Worm (Caenorhabditis elegans) whole organism, mixed stage, embryonic: ENCODE results near the gene slc-9B.2.

Experiments
- M03D4.4 ChIP-seq: sonication (generic microtip); optimal IDR thresholded peaks from 2 replicates; lab custom pipeline; 2017; ENCODE audit warnings: mild to moderate bottlenecking, missing genetic modification characterization, missing compliant biosample characterization
- blmp-1 ChIP-seq: fragments of 150-350 bp; optimal IDR thresholded peaks from 2 replicates; lab custom pipeline; 2014; ENCODE audit warnings: missing biosample characterization, missing genetic modification characterization
- ceh-43 ChIP-seq: fragments of 200-800 bp; sonication (Bioruptor generic); optimal IDR thresholded peaks from 2 replicates; lab custom pipeline; 2018; ENCODE audit warnings: mild to moderate bottlenecking, missing genetic modification characterization, moderate library complexity, missing compliant biosample characterization
- ceh-83 ChIP-seq: fragments of 200-800 bp; sonication (Bioruptor generic); optimal IDR thresholded peaks from 2 replicates; lab custom pipeline; 2018; ENCODE audit warnings: mild to moderate bottlenecking, missing genetic modification characterization, missing compliant biosample characterization
- drap-1 ChIP-seq: fragments of 200-800 bp; sonication (Bioruptor generic); optimal IDR thresholded peaks from 3 replicates; lab custom pipeline; 2018; ENCODE audit warnings: mild to moderate bottlenecking, missing genetic modification characterization, missing compliant biosample characterization
- elt-1 ChIP-seq: sonication (generic microtip); optimal IDR thresholded peaks from 2 replicates; lab custom pipeline; 2017; ENCODE audit warnings: missing genetic modification characterization, mild to moderate bottlenecking, missing compliant biosample characterization, antibody characterized with exemption, moderate library complexity, borderline replicate concordance; ENCODE audit not compliant: insufficient read depth
- elt-3 ChIP-seq: fragments of 150-350 bp; optimal IDR thresholded peaks from 2 replicates; lab custom pipeline; 2014; ENCODE audit warnings: missing biosample characterization, missing genetic modification characterization
- flh-1 ChIP-seq: fragments of 200-800 bp; sonication (Bioruptor generic); optimal IDR thresholded peaks from 2 replicates; lab custom pipeline; 2018; ENCODE audit warnings: mild to moderate bottlenecking, missing genetic modification characterization, moderate library complexity, missing compliant biosample characterization
- ham-2 ChIP-seq: fragments of 200-800 bp; sonication (Bioruptor generic); optimal IDR thresholded peaks from 2 replicates; lab custom pipeline; 2018; ENCODE audit warnings: mild to moderate bottlenecking, missing genetic modification characterization, missing compliant biosample characterization
- hlh-1 ChIP-seq: fragments of 150-350 bp; optimal IDR thresholded peaks from 2 replicates; lab custom pipeline; 2014; ENCODE audit warnings: missing biosample characterization, missing genetic modification reagents, missing genetic modification characterization
- lin-13 ChIP-seq: fragments of 150-350 bp; optimal IDR thresholded peaks from 2 replicates; lab custom pipeline; 2014; ENCODE audit warnings: missing biosample characterization, missing genetic modification characterization
- lin-32 ChIP-seq: fragments of 200-800 bp; sonication (Bioruptor generic); optimal IDR thresholded peaks from 2 replicates; lab custom pipeline; 2018; ENCODE audit warnings: mild to moderate bottlenecking, missing genetic modification characterization, missing compliant biosample characterization
- lsy-2 ChIP-seq: fragments of 150-350 bp; optimal IDR thresholded peaks from 2 replicates; lab custom pipeline; 2014; ENCODE audit warnings: missing biosample characterization, missing genetic modification characterization
- mab-5 ChIP-seq: fragments of 150-350 bp; optimal IDR thresholded peaks from 2 replicates; lab custom pipeline; 2014; ENCODE audit warnings: missing biosample characterization, missing genetic modification characterization
- mep-1 ChIP-seq: fragments of 150-350 bp; optimal IDR thresholded peaks from 2 replicates; lab custom pipeline; 2017; ENCODE audit warnings: missing biosample characterization, missing genetic modification reagents, missing genetic modification characterization, inconsistent platforms
- mls-2 ChIP-seq: sonication (generic microtip); optimal IDR thresholded peaks from 2 replicates; lab custom pipeline; 2016; ENCODE audit warnings: mild to moderate bottlenecking, missing genetic modification characterization, moderate library complexity, missing compliant biosample characterization
- nhr-12 ChIP-seq: fragments of 150-350 bp; optimal IDR thresholded peaks from 2 replicates; lab custom pipeline; 2014; ENCODE audit warnings: missing biosample characterization, missing genetic modification characterization
- nhr-2 ChIP-seq: fragments of 150-350 bp; optimal IDR thresholded peaks from 2 replicates; lab custom pipeline; 2014; ENCODE audit warnings: missing biosample characterization, missing genetic modification characterization
- nhr-237 ChIP-seq: fragments of 150-350 bp; optimal IDR thresholded peaks from 2 replicates; lab custom pipeline; 2014; ENCODE audit warnings: missing biosample characterization, missing genetic modification characterization
- nhr-28 ChIP-seq: fragments of 150-350 bp; optimal IDR thresholded peaks from 2 replicates; lab custom pipeline; 2014; ENCODE audit warnings: missing biosample characterization, missing genetic modification characterization
- nhr-76 ChIP-seq: sonication (generic microtip); optimal IDR thresholded peaks from 2 replicates; lab custom pipeline; 2017; ENCODE audit warnings: missing biosample characterization, missing genetic modification characterization
- pha-4 ChIP-seq: fragments of 150-350 bp; optimal IDR thresholded peaks from 2 replicates; lab custom pipeline; 2018; ENCODE audit warnings: missing biosample characterization, missing genetic modification reagents, missing genetic modification characterization
- sem-2 ChIP-seq: fragments of 200-800 bp; sonication (Bioruptor generic); optimal IDR thresholded peaks from 2 replicates; lab custom pipeline; 2018; ENCODE audit warnings: mild to moderate bottlenecking, missing genetic modification characterization, missing compliant biosample characterization
- sptf-1 ChIP-seq: sonication (generic microtip); optimal IDR thresholded peaks from 2 replicates; lab custom pipeline; 2017; ENCODE audit warnings: mild to moderate bottlenecking, missing genetic modification characterization, moderate library complexity, missing compliant biosample characterization
- tbx-8 ChIP-seq: fragments of 200-800 bp; sonication (Bioruptor generic); optimal IDR thresholded peaks from 2 replicates; lab custom pipeline; 2018; ENCODE audit warnings: mild to moderate bottlenecking, missing genetic modification characterization, moderate library complexity, missing compliant biosample characterization
- unc-39 ChIP-seq: fragments of 150-350 bp; optimal IDR thresholded peaks from 2 replicates; lab custom pipeline; 2014; ENCODE audit warnings: missing biosample characterization, missing genetic modification characterization
- unc-62 ChIP-seq: fragments of 150-350 bp; optimal IDR thresholded peaks from 2 replicates; lab custom pipeline; 2014; ENCODE audit warnings: missing biosample characterization, missing genetic modification reagents, missing genetic modification characterization
- zip-8 ChIP-seq: fragments of 150-350 bp; optimal IDR thresholded peaks from 2 replicates; lab custom pipeline; 2014; ENCODE audit warnings: missing biosample characterization, missing genetic modification characterization
- ztf-11 ChIP-seq: fragments of 150-350 bp; optimal IDR thresholded peaks from 2 replicates; lab custom pipeline; 2014; ENCODE audit warnings: missing biosample characterization, missing genetic modification characterization

The slc-9B.2 gene

DNA sequence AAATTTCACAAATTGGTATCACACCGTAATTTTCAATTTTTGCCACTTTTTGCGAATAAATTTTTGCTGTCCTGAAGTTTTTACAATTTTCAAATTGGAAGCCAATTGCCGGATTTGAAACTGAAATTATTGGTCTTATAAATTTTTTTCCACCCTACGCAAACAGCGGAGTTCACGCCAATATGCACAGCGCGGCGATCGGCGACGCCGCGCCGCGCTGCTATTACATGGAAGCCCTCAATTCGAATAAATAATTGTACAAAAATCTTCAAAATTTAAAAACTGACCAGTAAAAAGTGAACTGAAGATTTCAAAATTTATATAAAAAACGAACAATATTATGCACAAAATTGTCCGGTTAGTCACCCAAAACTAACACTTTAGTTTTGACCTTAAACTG, 39.0 kb upstream of the slc-9B.2 start:
- no peak for TF ChIP-seq unc-62 (GFP tag; lab: Kevin White, UChicago)
- TF ChIP-seq tbx-8, result no peak
- TF ChIP-seq ztf-11 (tag; lab: Kevin White, UChicago), result no peak
- no peak for TF ChIP-seq hlh-1 (tag; lab: Kevin White, UChicago)
- no peak for TF ChIP-seq mab-5 (tag; lab: Kevin White, UChicago)
- TF ChIP-seq lsy-2 (tag; lab: Kevin White, UChicago), result no peak
- no peak for TF ChIP-seq lin-32 (GFP tag; lab: Kevin White, UChicago)
- TF ChIP-seq nhr-12 (tag; lab: Kevin White, UChicago), result no peak
- no peak for TF ChIP-seq sptf-1
- TF ChIP-seq elt-3 (tag; lab: Kevin White, UChicago), result no peak
- no peak for TF ChIP-seq zip-8
- no peak for TF ChIP-seq ceh-43 (GFP tag; lab: Kevin White, UChicago)

DNA sequence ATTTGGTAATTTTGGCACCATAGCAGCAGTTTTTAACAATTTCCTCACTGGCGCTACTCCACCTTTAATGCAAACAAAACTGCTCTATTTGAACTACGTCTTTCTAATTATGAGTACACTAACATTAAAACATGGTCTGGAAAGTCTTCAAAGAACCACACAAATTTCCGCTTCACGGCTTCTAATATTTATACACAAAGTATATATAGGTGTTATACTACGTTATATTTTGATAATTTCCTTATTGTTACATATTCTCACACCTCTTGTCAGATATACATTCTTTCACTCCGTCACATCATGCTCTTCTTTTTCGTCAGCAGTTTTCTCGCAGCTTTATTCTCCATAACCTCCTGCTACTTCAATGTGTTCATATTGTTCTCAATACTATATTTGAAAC, 38.6 kb upstream of the slc-9B.2 start, which contains the start of gene srbc-82:
TSS of gene srbc-82 (plus strand) at position 301 of the 400 bp plus-strand sequence.
- TF ChIP-seq flh-1 (GFP tag; lab: Kevin White, UChicago) (no peak), ham-2 (GFP tag; lab: Kevin White, UChicago) (no peak), blmp-1 (no peak), unc-62 (GFP tag; lab: Kevin White, UChicago) (no peak), lin-13 (tag; lab: Kevin White, UChicago) (no peak), zip-8 (no peak), elt-3 (tag; lab: Kevin White, UChicago) (no peak), M03D4.4 (no peak), ceh-83 (GFP tag; lab: Kevin White, UChicago) (no peak), nhr-12 (tag; lab: Kevin White, UChicago) (no peak)
- TF ChIP-seq, all 35 proteins: peak for 0

DNA sequence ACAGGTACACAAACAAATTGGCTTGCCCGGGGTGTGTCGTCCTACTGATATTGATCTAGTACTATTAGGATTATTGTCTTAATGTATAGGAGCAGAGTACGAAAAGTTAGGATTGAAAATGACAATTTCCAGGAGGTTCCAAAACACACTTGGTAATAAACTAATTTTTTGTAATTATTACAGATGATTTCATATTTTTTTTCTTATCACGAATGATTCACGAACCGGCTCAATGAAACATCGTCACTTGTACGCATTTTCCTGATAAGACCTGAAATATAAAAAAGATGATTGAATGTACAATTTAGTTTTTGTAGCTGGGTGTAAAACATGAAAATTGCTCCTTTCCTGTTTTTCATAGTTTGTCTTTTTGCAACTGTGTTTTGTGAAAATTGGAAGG, 36.4 kb upstream of the slc-9B.2 start, which contains the start of the genes C31A11.13 and oac-6:
TSS of gene C31A11.13 (minus strand) at position 113 of the 400 bp plus-strand sequence.
TSS of gene oac-6 (plus strand) at position 279 of the 400 bp plus-strand sequence.
- TF ChIP-seq mep-1, result no peak
- TF ChIP-seq unc-62 (GFP tag; lab: Kevin White, UChicago), result no peak
- TF ChIP-seq ham-2 (GFP tag; lab: Kevin White, UChicago), result no peak
- TF ChIP-seq unc-39, result no peak
- TF ChIP-seq nhr-28, result no peak
- TF ChIP-seq lsy-2 (tag; lab: Kevin White, UChicago), result no peak

DNA sequence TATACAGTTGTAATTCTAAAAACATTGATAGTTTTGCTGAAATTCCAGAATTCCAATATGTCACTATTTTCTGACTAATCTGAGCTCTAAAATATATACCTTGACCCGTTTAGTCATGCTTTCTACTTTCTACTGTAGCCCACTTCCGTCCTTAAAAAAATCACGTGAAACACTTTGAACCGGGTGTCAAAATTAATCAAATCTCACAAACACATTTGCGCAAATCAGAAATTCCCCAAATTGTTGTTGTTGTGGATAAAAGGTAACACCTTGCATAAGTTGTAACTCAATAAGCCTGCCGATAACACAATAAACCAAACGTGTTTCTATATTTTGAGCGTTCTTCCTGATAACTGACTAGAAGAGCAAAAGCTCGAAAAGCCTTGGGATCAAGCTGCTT, 31.6 kb upstream of the slc-9B.2 start, which contains the start of gene srxa-7:
TSS of gene srxa-7 (plus strand) at position 301 of the 400 bp plus-strand sequence.
- TF ChIP-seq ceh-43 (GFP tag; lab: Kevin White, UChicago) (no peak), flh-1 (GFP tag; lab: Kevin White, UChicago) (no peak), pha-4 (tag; lab: Kevin White, UChicago) (no peak), sptf-1 (no peak), mls-2 (tag; lab: Kevin White, UChicago) (no peak), nhr-2 (tag; lab: Kevin White, UChicago) (no peak), M03D4.4 (no peak), elt-3 (tag; lab: Kevin White, UChicago) (no peak), drap-1 (GFP tag; lab: Kevin White, UChicago) (no peak), unc-39 (no peak), zip-8 (no peak), sem-2 (no peak), nhr-76 (tag; lab: Kevin White, UChicago) (no peak), lin-13 (tag; lab: Kevin White, UChicago) (no peak), nhr-12 (tag; lab: Kevin White, UChicago) (no peak), lin-32 (GFP tag; lab: Kevin White, UChicago) (no peak), mep-1 (no peak)

DNA sequence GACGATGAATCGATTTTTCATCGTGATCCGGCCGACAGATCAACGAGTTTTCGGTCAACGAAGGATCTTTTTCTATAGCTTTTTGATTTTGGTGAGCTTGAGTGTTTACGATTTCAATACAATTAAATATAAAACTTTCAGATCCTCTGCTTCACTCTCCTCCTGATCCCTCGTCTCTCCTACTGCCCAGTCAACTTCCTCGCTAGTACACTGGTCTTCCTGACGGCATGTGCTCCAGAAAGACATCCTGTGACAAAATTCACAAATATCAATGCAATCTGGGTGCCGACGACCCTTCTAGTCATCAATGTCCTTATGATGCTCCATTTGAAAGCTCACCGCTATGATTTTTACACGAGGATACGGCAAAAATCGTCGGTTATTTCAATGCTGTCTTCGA, 30.5 kb upstream of the slc-9B.2 start:
- TF ChIP-seq elt-1 (tag; lab: Kevin White, UChicago), result no peak
- TF ChIP-seq elt-3 (tag; lab: Kevin White, UChicago), result no peak
- no peak for TF ChIP-seq pha-4 (tag; lab: Kevin White, UChicago)
- TF ChIP-seq blmp-1, result no peak
- TF ChIP-seq hlh-1 (tag; lab: Kevin White, UChicago), result no peak
- TF ChIP-seq ham-2 (GFP tag; lab: Kevin White, UChicago), result no peak
- TF ChIP-seq, all 35 proteins: peak for 0

DNA sequence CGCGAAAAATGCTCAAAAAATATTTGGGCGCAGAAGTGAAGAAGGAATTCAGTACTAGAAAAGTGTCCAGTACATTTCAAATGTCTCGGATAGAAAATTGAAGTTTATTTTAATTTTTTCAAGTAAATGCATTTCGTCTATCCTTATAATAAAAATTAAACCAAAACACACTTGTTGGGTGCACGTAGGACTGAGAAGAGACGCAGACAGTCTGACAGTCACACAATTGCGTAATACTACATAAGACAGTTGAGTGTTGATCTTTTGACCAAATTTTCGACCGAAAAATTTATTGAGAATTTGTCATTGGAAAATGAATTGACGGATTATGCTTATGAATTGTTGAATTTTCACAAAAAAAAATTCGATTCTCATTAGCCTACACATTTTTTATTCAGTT, 29.3 kb upstream of the slc-9B.2 start, which contains the start of gene oac-7:
TSS of gene oac-7 (plus strand) at position 283 of the 400 bp plus-strand sequence.
- TF ChIP-seq nhr-12 (tag; lab: Kevin White, UChicago) (no peak), zip-8 (peak; percentile 74), elt-1 (tag; lab: Kevin White, UChicago) (no peak), mab-5 (tag; lab: Kevin White, UChicago) (no peak), blmp-1 (no peak), ztf-11 (tag; lab: Kevin White, UChicago) (no peak), nhr-76 (tag; lab: Kevin White, UChicago) (no peak), ceh-43 (GFP tag; lab: Kevin White, UChicago) (no peak), nhr-237 (tag; lab: Kevin White, UChicago) (no peak), unc-39 (no peak), nhr-28 (peak; percentile 12), lin-13 (tag; lab: Kevin White, UChicago) (no peak), elt-3 (tag; lab: Kevin White, UChicago) (no peak), M03D4.4 (no peak)
